Fruit fly (Drosophila melanogaster): ENCODE results near the gene mei-217.

The mei-217 gene

dm6 chrX:17111958-17112953 lies 30.5 kb downstream of the mei-217 start (continued):
- peak; percentile 8 for TF ChIP-seq CG6792 (GFP tag; optimal IDR thresholded peaks at IDR 0.05)
- TF ChIP-seq CG9139 (GFP tag; optimal IDR thresholded peaks at IDR 0.05) = no peak
- TF ChIP-seq Hr4 (GFP tag; optimal IDR thresholded peaks at IDR 0.05) = peak; percentile 47
- peak; percentile 14 for TF ChIP-seq CG31627 (GFP tag; optimal IDR thresholded peaks at IDR 0.05)
- TF ChIP-seq fkh (GFP tag; optimal IDR thresholded peaks at IDR 0.05) = no peak
- no peak for TF ChIP-seq vri (GFP tag; optimal IDR thresholded peaks at IDR 0.05)
- TF ChIP-seq CG3032 (tag; optimal IDR thresholded peaks at IDR 0.05) = peak; percentile 40
- TF ChIP-seq CG34406 (GFP tag; optimal IDR thresholded peaks at IDR 0.05) = no peak
- no peak for TF ChIP-seq Gug (GFP tag; IDR thresholded peaks at IDR 0.05)
- no peak for TF ChIP-seq Sox102F (GFP tag; optimal IDR thresholded peaks at IDR 0.05)
- no peak for TF ChIP-seq fd85E (GFP tag; optimal IDR thresholded peaks at IDR 0.05)
- TF ChIP-seq fd59A (GFP tag; optimal IDR thresholded peaks at IDR 0.05) = peak; percentile 50
- TF ChIP-seq spab (GFP tag; optimal IDR thresholded peaks at IDR 0.05) = peak; percentile 23
- TF ChIP-seq CG11294 (GFP tag; IDR thresholded peaks at IDR 0.05) = 0 out of 2 replicates have a peak, but pooled peaks have one; percentile 15
- TF ChIP-seq CG11762 (GFP tag; optimal IDR thresholded peaks at IDR 0.05; ENCODE audit: insufficient read depth) = no peak
- no peak for TF ChIP-seq Eip93F (GFP tag; optimal IDR thresholded peaks at IDR 0.05)
- peak; percentile 47 for TF ChIP-seq Eip75B (GFP tag; optimal IDR thresholded peaks at IDR 0.05)
- peak; percentile 42 for TF ChIP-seq Lpt (GFP tag; optimal IDR thresholded peaks at IDR 0.05)
- no peak for TF ChIP-seq CG16779 (tag; optimal IDR thresholded peaks at IDR 0.05)
- TF ChIP-seq CG32006 (GFP tag; optimal IDR thresholded peaks at IDR 0.05) = peak; percentile 76
- peak; percentile 43 for TF ChIP-seq topi (GFP tag; optimal IDR thresholded peaks at IDR 0.05)
- TF ChIP-seq CG10631 (GFP tag; optimal IDR thresholded peaks at IDR 0.05) = peak; percentile 48
- no peak for TF ChIP-seq CG7368 (GFP tag; optimal IDR thresholded peaks at IDR 0.05)
- no peak for TF ChIP-seq Sox14 (GFP tag; optimal IDR thresholded peaks at IDR 0.05)
- TF ChIP-seq Ets96B (tag; optimal IDR thresholded peaks at IDR 0.05) = peak; percentile 30
- peak; percentile 52 for TF ChIP-seq acj6 (GFP tag; optimal IDR thresholded peaks at IDR 0.05)
- TF ChIP-seq CG1621 (tag; optimal IDR thresholded peaks at IDR 0.05) = no peak

DNA sequence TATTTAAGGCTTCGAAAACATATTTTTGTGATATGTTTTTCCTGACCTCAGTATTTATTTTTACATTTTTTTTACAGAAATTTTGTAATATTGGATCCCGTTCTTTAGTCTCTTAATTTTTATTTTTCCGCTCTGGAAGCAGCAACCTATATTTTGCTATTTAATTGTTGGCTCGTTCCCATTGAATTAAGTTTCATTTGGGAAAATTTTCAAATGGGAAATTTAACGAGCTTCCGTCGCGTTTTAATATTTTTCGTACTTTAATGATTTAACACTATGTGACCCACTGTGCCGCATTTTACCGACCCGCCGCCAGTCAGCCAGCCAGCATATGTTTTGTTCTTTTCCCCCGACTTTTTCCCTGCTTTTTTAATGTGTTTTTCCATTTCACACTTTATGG lies 31.5 kb downstream of the mei-217 start:
- TF ChIP-seq OdsH (GFP tag; optimal IDR thresholded peaks at IDR 0.05) (peak; percentile 30), CG8119 (GFP tag; IDR thresholded peaks at IDR 0.05) (peak; percentile 44; the same call in 2 of the 3 replicates), CG10669 (GFP tag; optimal IDR thresholded peaks at IDR 0.05) (peak; percentile 6), Hr39 (GFP tag; optimal IDR thresholded peaks at IDR 0.05) (peak; percentile 2), CG3919 (GFP tag; optimal IDR thresholded peaks at IDR 0.05) (peak; percentile 1), pdm3 (GFP tag; optimal IDR thresholded peaks at IDR 0.05) (peak; percentile 35), Sox15 (GFP tag; optimal IDR thresholded peaks at IDR 0.05) (no peak), CG7368 (GFP tag; optimal IDR thresholded peaks at IDR 0.05) (no peak), esn (GFP tag; optimal IDR thresholded peaks at IDR 0.05) (peak; percentile 9), salr (GFP tag; optimal IDR thresholded peaks at IDR 0.05) (no peak), CG32006 (GFP tag; optimal IDR thresholded peaks at IDR 0.05) (peak; percentile 59), net (GFP tag; optimal IDR thresholded peaks at IDR 0.05) (peak; percentile 0), achi (GFP tag; optimal IDR thresholded peaks at IDR 0.05) (peak; percentile 22), Ets21C (GFP tag; optimal IDR thresholded peaks at IDR 0.05) (no peak), CG4318 (GFP tag; optimal IDR thresholded peaks at IDR 0.05) (peak; percentile 44), Lpt (GFP tag; optimal IDR thresholded peaks at IDR 0.05) (no peak), Ets96B (tag; optimal IDR thresholded peaks at IDR 0.05) (no peak), acj6 (GFP tag; optimal IDR thresholded peaks at IDR 0.05) (peak; percentile 23), CG34406 (GFP tag; optimal IDR thresholded peaks at IDR 0.05) (peak; percentile 22), Met (GFP tag; optimal IDR thresholded peaks at IDR 0.05) (peak; percentile 38), topi (GFP tag; optimal IDR thresholded peaks at IDR 0.05) (peak; percentile 6), Eip78C (GFP tag) (peak; percentile 76), cyc (GFP tag; optimal IDR thresholded peaks at IDR 0.05) (no peak), svp (GFP tag) (peak; percentile 73), fkh (GFP tag; optimal IDR thresholded peaks at IDR 0.05) (no peak), Hr38 (GFP tag; optimal IDR thresholded peaks at IDR 0.05) (no peak), Blimp-1 (GFP tag; optimal IDR thresholded peaks at IDR 0.05) (no peak), fd85E (GFP tag; optimal IDR thresholded peaks at IDR 0.05) (no peak), vri (GFP tag; optimal IDR thresholded peaks at IDR 0.05) (no peak), CG31627 (GFP tag; optimal IDR thresholded peaks at IDR 0.05) (peak; percentile 0), CG10631 (GFP tag; optimal IDR thresholded peaks at IDR 0.05) (peak; percentile 38), CG6163 (GFP tag; IDR thresholded peaks at IDR 0.05) (no peak)
